Fruit fly (Drosophila melanogaster): ENCODE results near the gene CG3156.

Gene CG3156

DNA sequence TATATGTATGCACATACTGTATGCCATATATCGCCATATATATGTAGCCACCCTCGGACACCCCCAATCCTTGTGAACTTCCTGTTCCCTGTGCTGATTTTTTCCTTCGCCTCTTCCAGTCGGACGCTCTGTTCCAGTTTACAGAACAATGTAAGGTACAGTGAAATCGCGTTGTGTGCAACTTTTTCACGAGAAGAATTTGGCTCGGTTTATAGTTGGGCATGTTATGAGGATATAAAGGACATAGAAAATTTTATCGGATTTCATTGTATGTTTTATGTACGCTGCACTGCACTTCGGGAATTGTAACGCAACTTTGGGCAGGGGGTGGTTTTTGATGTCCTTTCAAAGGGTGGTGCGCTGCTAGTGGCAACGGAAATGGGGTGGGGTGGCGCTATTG, 36.7 kb downstream of the CG3156 start:
- TF ChIP-seq sug (tag; optimal IDR thresholded peaks at IDR 0.05) (no peak), CG10431 (GFP tag; optimal IDR thresholded peaks at IDR 0.05) (no peak), gem (tag; optimal IDR thresholded peaks at IDR 0.05) (peak; percentile 29), CG12236 (GFP tag; optimal IDR thresholded peaks at IDR 0.05) (no peak), CG30431 (GFP tag; optimal IDR thresholded peaks at IDR 0.05) (no peak), gt (GFP tag; IDR thresholded peaks at IDR 0.05) (no peak), stc (GFP tag; IDR thresholded peaks at IDR 0.05) (no peak), da (GFP tag; optimal IDR thresholded peaks at IDR 0.05) (no peak), CkIIα-i1 (GFP tag; IDR thresholded peaks at IDR 0.05) (no peak), salm (tag; optimal IDR thresholded peaks at IDR 0.05) (no peak), ssp (GFP tag; IDR thresholded peaks at IDR 0.05) (0 out of 2 replicates have a peak, but pooled peaks have one; percentile 9), prd (optimal IDR thresholded peaks at IDR 0.05) (no peak), prd (GFP tag; IDR thresholded peaks at IDR 0.05) (peak; percentile 30; the same call in 1 of the 3 replicates), sob (GFP tag; IDR thresholded peaks at IDR 0.05) (0 out of 2 replicates have a peak, but pooled peaks have one; percentile 10), gro (GFP tag; optimal IDR thresholded peaks at IDR 0.05) (no peak), PHDP (tag; optimal IDR thresholded peaks at IDR 0.05) (no peak), Trl (optimal IDR thresholded peaks at IDR 0.05) (no peak), Trl (GFP tag; optimal IDR thresholded peaks at IDR 0.05) (no peak), dmrt99B (tag; optimal IDR thresholded peaks at IDR 0.05) (peak; percentile 43), CG13287 (GFP tag; IDR thresholded peaks at IDR 0.05; ENCODE audit: partially characterized antibody) (no peak), zen (tag; optimal IDR thresholded peaks at IDR 0.05) (no peak), CG14710 (tag; optimal IDR thresholded peaks at IDR 0.05) (no peak), Mad (GFP tag; optimal IDR thresholded peaks at IDR 0.05) (no peak), Oaz (GFP tag; IDR thresholded peaks at IDR 0.05) (no peak), Med (GFP tag) (peak; percentile 79), psq (GFP tag; optimal IDR thresholded peaks at IDR 0.05) (no peak), wdn (GFP tag; IDR thresholded peaks at IDR 0.05) (no peak), cato (GFP tag; optimal IDR thresholded peaks at IDR 0.05; ENCODE audit: borderline replicate concordance) (no peak), CG5953 (GFP tag; IDR thresholded peaks at IDR 0.05) (0 out of 2 replicates have a peak, but pooled peaks have one; percentile 21), jing (GFP tag; optimal IDR thresholded peaks at IDR 0.05) (no peak), fru (optimal IDR thresholded peaks at IDR 0.05) (no peak), Vsx1 (GFP tag; optimal IDR thresholded peaks at IDR 0.05) (no peak), CG31365 (tag; optimal IDR thresholded peaks at IDR 0.05) (no peak), CG17359 (tag; optimal IDR thresholded peaks at IDR 0.05) (peak; percentile 2), ase (GFP tag; IDR thresholded peaks at IDR 0.05) (no peak), ftz-f1 (GFP tag; optimal IDR thresholded peaks at IDR 0.05) (no peak), CG9876 (GFP tag; optimal IDR thresholded peaks at IDR 0.05) (no peak), CoRest (tag; optimal IDR thresholded peaks at IDR 0.05) (no peak), CG12071 (GFP tag; optimal IDR thresholded peaks at IDR 0.05) (no peak), jigr1 (GFP tag; IDR thresholded peaks at IDR 0.05) (no peak), row (GFP tag; IDR thresholded peaks at IDR 0.05) (peak; percentile 82), CG15011 (GFP tag; optimal IDR thresholded peaks at IDR 0.05) (no peak), CHES-1-like (GFP tag; optimal IDR thresholded peaks at IDR 0.05) (no peak), Ada2b (GFP tag; IDR thresholded peaks at IDR 0.05) (no peak), MBD-R2 (GFP tag; IDR thresholded peaks at IDR 0.05) (no peak), CG12104 (GFP tag; optimal IDR thresholded peaks at IDR 0.05) (no peak), zf30C (GFP tag; optimal IDR thresholded peaks at IDR 0.05) (no peak), Fer1 (GFP tag; optimal IDR thresholded peaks at IDR 0.05) (peak; percentile 51), Ptx1 (GFP tag; IDR thresholded peaks at IDR 0.05) (peak; percentile 21; the same call in 1 of the 2 replicates), NC2α (GFP tag; optimal IDR thresholded peaks at IDR 0.05) (no peak), CG4328 (GFP tag; optimal IDR thresholded peaks at IDR 0.05) (no peak), CG1792 (GFP tag; optimal IDR thresholded peaks at IDR 0.05) (no peak), Hr78 (GFP tag; optimal IDR thresholded peaks at IDR 0.05) (no peak)

Data from whole organism, embryonic.